Fruit fly (Drosophila melanogaster) whole organism, wandering third instar larva: ENCODE measurements around the gene Tl.

Experiments used
- Abd-B ChIP-seq: fragments of >200 bp; optimal IDR thresholded peaks from 2 replicates; lab custom pipeline; 2017; ENCODE audit warnings: missing biosample characterization, missing genetic modification characterization
- CG32264 ChIP-seq: fragments of 200-800 bp; sonication (Bioruptor generic); optimal IDR thresholded peaks from 2 replicates; lab custom pipeline; 2016; ENCODE audit warnings: missing biosample characterization, missing genetic modification characterization
- CG9705 ChIP-seq: fragments of 200-800 bp; sonication (Bioruptor generic); optimal IDR thresholded peaks from 2 replicates; lab custom pipeline; 2018; ENCODE audit warnings: missing biosample characterization, mild to moderate bottlenecking, missing genetic modification characterization
- CrebA ChIP-seq: fragments of 200-800 bp; sonication (Bioruptor generic); optimal IDR thresholded peaks from 2 replicates; lab custom pipeline; 2016; ENCODE audit warnings: missing biosample characterization, mild to moderate bottlenecking, missing genetic modification characterization, borderline replicate concordance
- Dfd ChIP-seq: fragments of >200 bp; optimal IDR thresholded peaks from 2 replicates; lab custom pipeline; 2017; ENCODE audit warnings: missing biosample characterization, missing genetic modification characterization
- Dif ChIP-seq: fragments of 200-275, 200-300 bp; sonication (Bioruptor generic); optimal IDR thresholded peaks from 2 replicates; lab custom pipeline; 2018; ENCODE audit warnings: missing biosample characterization, missing genetic modification characterization; ENCODE audit not compliant: partially characterized antibody
- GATAd ChIP-seq: sonication (Bioruptor generic); optimal IDR thresholded peaks from 2 replicates; lab custom pipeline; 2016; ENCODE audit warnings: missing biosample characterization, missing genetic modification characterization
- HLH106 ChIP-seq: fragments of 200-800 bp; optimal IDR thresholded peaks from 3 replicates; lab custom pipeline; 2019; ENCODE audit warnings: missing biosample characterization, mild to moderate bottlenecking, missing genetic modification characterization, moderate library complexity
- Hnf4 ChIP-seq: fragments of 200-800 bp; sonication (Bioruptor generic); optimal IDR thresholded peaks from 2 replicates; lab custom pipeline; 2016; ENCODE audit warnings: missing biosample characterization, mild to moderate bottlenecking, missing genetic modification characterization
- Hr78 ChIP-seq: fragments of >200 bp; optimal IDR thresholded peaks from 2 replicates; lab custom pipeline; 2017; ENCODE audit warnings: missing biosample characterization, missing genetic modification characterization
- Hr83 ChIP-seq: fragments of 200-300 bp; sonication (Bioruptor generic); optimal IDR thresholded peaks from 2 replicates; lab custom pipeline; 2016; ENCODE audit warnings: missing biosample characterization, mild to moderate bottlenecking, missing genetic modification characterization, moderate library complexity; ENCODE audit not compliant: poor library complexity, severe bottlenecking
- Jra ChIP-seq: sonication (Bioruptor generic); optimal IDR thresholded peaks from 2 replicates; lab custom pipeline; 2016; ENCODE audit warnings: missing biosample characterization, missing genetic modification characterization
- Mio ChIP-seq: sonication (Bioruptor generic); optimal IDR thresholded peaks from 2 replicates; lab custom pipeline; 2016; ENCODE audit warnings: missing biosample characterization, missing genetic modification characterization
- Myc ChIP-seq: fragments of >200 bp; optimal IDR thresholded peaks from 2 replicates; lab custom pipeline; 2017
- N ChIP-seq: fragments of >200 bp; optimal IDR thresholded peaks from 2 replicates; lab custom pipeline; 2018; ENCODE audit warnings: missing biosample characterization, missing external identifiers, missing genetic modification characterization
- OdsH ChIP-seq: fragments of 200-800 bp; sonication (Bioruptor generic); optimal IDR thresholded peaks from 2 replicates; lab custom pipeline; 2016; ENCODE audit warnings: missing biosample characterization, mild to moderate bottlenecking, missing genetic modification characterization
- Rel ChIP-seq, 2 experiments: fragments of 200-800 bp; sonication (Bioruptor generic) in 1 of 2; optimal IDR thresholded peaks; 2 replicates in 1 of 2; 3 replicates in 1 of 2; lab custom pipeline; 2016 to 2019; ENCODE audit warnings: mild to moderate bottlenecking in 2 of 2, missing biosample characterization in 2 of 2, missing genetic modification characterization in 2 of 2, moderate library complexity in 1 of 2
- Sp1 ChIP-seq: fragments of 200-800 bp; sonication (Bioruptor generic); optimal IDR thresholded peaks from 3 replicates; lab custom pipeline; 2019; ENCODE audit warnings: missing biosample characterization, mild to moderate bottlenecking, missing genetic modification characterization, moderate library complexity
- Vsx2 ChIP-seq: fragments of 200-300, 225-300 bp; sonication (Bioruptor generic); optimal IDR thresholded peaks from 2 replicates; lab custom pipeline; 2018; ENCODE audit warnings: missing biosample characterization, missing genetic modification characterization; ENCODE audit not compliant: partially characterized antibody
- br ChIP-seq: fragments of 200-800 bp; sonication (Bioruptor generic); optimal IDR thresholded peaks from 2 replicates; lab custom pipeline; 2016; ENCODE audit warnings: missing biosample characterization, missing genetic modification characterization
- brk ChIP-seq: fragments of 200-800 bp; sonication (Bioruptor generic); optimal IDR thresholded peaks from 2 replicates; lab custom pipeline; 2016; ENCODE audit warnings: missing biosample characterization, mild to moderate bottlenecking, missing genetic modification characterization
- dl ChIP-seq, 2 experiments: fragments of 175-275, 200-275 bp in 1 of 2; fragments of 200-275 bp in 1 of 2; sonication (Bioruptor generic); optimal IDR thresholded peaks; lab custom pipeline; 2018; ENCODE audit warnings: mild to moderate bottlenecking in 2 of 2, missing biosample characterization in 2 of 2, missing genetic modification characterization in 2 of 2, moderate library complexity in 2 of 2; ENCODE audit not compliant: partially characterized antibody in 2 of 2, insufficient read depth in 1 of 2
- dmrt93B ChIP-seq: fragments of 200-800 bp; sonication (Bioruptor generic); optimal IDR thresholded peaks from 2 replicates; lab custom pipeline; 2018; ENCODE audit warnings: missing biosample characterization, mild to moderate bottlenecking, missing genetic modification characterization
- dsf ChIP-seq: sonication (Bioruptor generic); optimal IDR thresholded peaks from 2 replicates; lab custom pipeline; 2016; ENCODE audit warnings: missing biosample characterization, missing genetic modification characterization, borderline replicate concordance
- ey ChIP-seq: fragments of 200-800 bp; sonication (Bioruptor generic); optimal IDR thresholded peaks from 2 replicates; lab custom pipeline; 2016; ENCODE audit warnings: missing biosample characterization, missing genetic modification characterization
- foxo ChIP-seq, 2 experiments: fragments of 200-800 bp; sonication (Bioruptor generic); optimal IDR thresholded peaks; 2 replicates in 1 of 2; 3 replicates in 1 of 2; lab custom pipeline; 2016 to 2017; ENCODE audit warnings: missing biosample characterization in 2 of 2, missing genetic modification characterization in 2 of 2
- fru ChIP-seq: fragments of 200-800 bp; sonication (Bioruptor generic); optimal IDR thresholded peaks from 3 replicates; lab custom pipeline; 2016; ENCODE audit warnings: missing biosample characterization, mild to moderate bottlenecking, missing genetic modification characterization
- h ChIP-seq: fragments of 200-800 bp; sonication (Bioruptor generic); optimal IDR thresholded peaks from 3 replicates; lab custom pipeline; 2016; ENCODE audit warnings: missing biosample characterization, mild to moderate bottlenecking, missing genetic modification characterization
- jim ChIP-seq: fragments of 175-275, 200-325 bp; sonication (Bioruptor generic); optimal IDR thresholded peaks from 2 replicates; lab custom pipeline; 2016; ENCODE audit warnings: missing biosample characterization, mild to moderate bottlenecking, missing genetic modification characterization
- lola ChIP-seq: fragments of >200 bp; optimal IDR thresholded peaks from 2 replicates; lab custom pipeline; 2017; ENCODE audit warnings: missing biosample characterization, missing genetic modification characterization
- pan ChIP-seq: fragments of >200 bp; optimal IDR thresholded peaks from 2 replicates; lab custom pipeline; 2017
- psq ChIP-seq: fragments of 200-800 bp; sonication (Bioruptor generic); optimal IDR thresholded peaks from 3 replicates; lab custom pipeline; 2017; ENCODE audit warnings: missing biosample characterization, mild to moderate bottlenecking, missing genetic modification characterization, moderate library complexity
- rgr ChIP-seq: fragments of 200-800 bp; sonication (Bioruptor generic); optimal IDR thresholded peaks from 3 replicates; lab custom pipeline; 2016; ENCODE audit warnings: missing biosample characterization, mild to moderate bottlenecking, missing genetic modification characterization
- sage ChIP-seq: fragments of 200-800 bp; sonication (Bioruptor generic); optimal IDR thresholded peaks from 2 replicates; lab custom pipeline; 2016; ENCODE audit warnings: missing biosample characterization, mild to moderate bottlenecking, missing genetic modification characterization
- sv ChIP-seq: fragments of 200-800 bp; sonication (Bioruptor generic); optimal IDR thresholded peaks from 3 replicates; lab custom pipeline; 2016; ENCODE audit warnings: missing biosample characterization, missing genetic modification characterization
- tai ChIP-seq: sonication (Bioruptor generic); optimal IDR thresholded peaks from 2 replicates; lab custom pipeline; 2016; ENCODE audit warnings: missing biosample characterization, missing genetic modification characterization
- usp ChIP-seq: fragments of >200 bp; optimal IDR thresholded peaks from 2 replicates; lab custom pipeline; 2017; ENCODE audit warnings: missing biosample characterization, missing genetic modification characterization
- woc ChIP-seq: sonication (Bioruptor generic); optimal IDR thresholded peaks from 2 replicates; lab custom pipeline; 2016; ENCODE audit warnings: missing biosample characterization, mild to moderate bottlenecking, missing genetic modification characterization

The Tl gene

dm6 chr3R:26876851-26877250 is 78.0 kb downstream of the Tl start:
- TF ChIP-seq dmrt93B (GFP tag; lab: Kevin White, UChicago) (no peak), dl (GFP tag; optimal IDR thresholded peaks at IDR 0.05; lab: Kevin White, UChicago; ENCODE audit: insufficient read depth in 1 of 2, partially characterized antibody in 2 of 2) (no peak), ey (GFP tag; lab: Kevin White, UChicago) (no peak)

dm6 chr3R:26881121-26881895 is 82.5 kb downstream of the Tl start, which contains the start of the genes ro and T48:
ro (minus strand) TSS chr3R:26881171.
T48 (plus strand) TSS chr3R:26881734.
- peak; percentile 39 for TF ChIP-seq fru (GFP tag; lab: Kevin White, UChicago)
- TF ChIP-seq dsf (GFP tag; lab: Kevin White, UChicago) = no peak
- no peak for TF ChIP-seq br
- TF ChIP-seq dl (GFP tag; optimal IDR thresholded peaks at IDR 0.05; lab: Kevin White, UChicago; ENCODE audit: insufficient read depth in 1 of 2, partially characterized antibody in 2 of 2) = no peak
- TF ChIP-seq Dif (GFP tag; lab: Kevin White, UChicago) = peak; percentile 5
- TF ChIP-seq pan = no peak
- no peak for TF ChIP-seq Dfd (GFP tag; lab: Kevin White, UChicago)
- peak; percentile 30 for TF ChIP-seq OdsH (GFP tag; lab: Kevin White, UChicago)
- TF ChIP-seq jim (GFP tag; lab: Kevin White, UChicago) = no peak
- TF ChIP-seq Vsx2 (GFP tag; lab: Kevin White, UChicago) = no peak
- peak; percentile 27 for TF ChIP-seq h (GFP tag; lab: Kevin White, UChicago)
- TF ChIP-seq psq (GFP tag; lab: Kevin White, UChicago) = peak; percentile 15
- TF ChIP-seq Hnf4 (GFP tag; lab: Kevin White, UChicago) = peak; percentile 11
- no peak for TF ChIP-seq dmrt93B (GFP tag; lab: Kevin White, UChicago)
- TF ChIP-seq lola = no peak
- TF ChIP-seq Hr78 = no peak
- TF ChIP-seq woc = no peak
- TF ChIP-seq tai (GFP tag; lab: Kevin White, UChicago) = no peak
- TF ChIP-seq GATAd (GFP tag; lab: Kevin White, UChicago) = peak; percentile 1
- no peak for TF ChIP-seq Hr83 (GFP tag; lab: Kevin White, UChicago)
- peak; percentile 32 for TF ChIP-seq N (GFP tag; lab: Kevin White, UChicago)
- TF ChIP-seq CG9705 = no peak
- peak in 1 of 2 experiments; percentile 22 for TF ChIP-seq foxo (GFP tag; optimal IDR thresholded peaks at IDR 0.05; lab: Kevin White, UChicago)
- TF ChIP-seq Sp1 (GFP tag; lab: Kevin White, UChicago) = no peak
- TF ChIP-seq sage (GFP tag; lab: Kevin White, UChicago) = no peak
- TF ChIP-seq CG32264 = no peak
- no peak for TF ChIP-seq Rel (GFP tag; optimal IDR thresholded peaks at IDR 0.05; lab: Kevin White, UChicago)
- peak; percentile 13 for TF ChIP-seq Rel (tag; optimal IDR thresholded peaks at IDR 0.05; lab: Kevin White, UChicago)
- no peak for TF ChIP-seq Abd-B (GFP tag; lab: Kevin White, UChicago)
- no peak for TF ChIP-seq Jra (GFP tag; lab: Kevin White, UChicago)
- no peak for TF ChIP-seq Mio (GFP tag; lab: Kevin White, UChicago)
- no peak for TF ChIP-seq usp (GFP tag; lab: Kevin White, UChicago)
- no peak for TF ChIP-seq CrebA (GFP tag; lab: Kevin White, UChicago)
- peak; percentile 32 for TF ChIP-seq rgr (GFP tag; lab: Kevin White, UChicago)
- TF ChIP-seq sv (GFP tag; lab: Kevin White, UChicago) = no peak
- no peak for TF ChIP-seq ey (GFP tag; lab: Kevin White, UChicago)
- TF ChIP-seq brk (GFP tag; lab: Kevin White, UChicago) = no peak
- TF ChIP-seq Myc = peak; percentile 63
- TF ChIP-seq HLH106 = peak; percentile 28
